Worm (Caenorhabditis elegans): ENCODE measurements around the gene F16H6.8.

- no peak for TF ChIP-seq nhr-28 (tag; optimal IDR thresholded peaks at IDR 0.05)
- no peak for TF ChIP-seq ceh-39 (tag; optimal IDR thresholded peaks at IDR 0.05)
- TF ChIP-seq tbx-8 (GFP tag; optimal IDR thresholded peaks at IDR 0.05), result no peak
These were observed 38.4 kb upstream of the F16H6.8 start, which contains the start of gene R10E8.5 for ce11 chrV:18254483-18254882.

Measured in whole organism, mixed stage, embryonic.